Worm (Caenorhabditis elegans) whole organism, L2 larva: ENCODE results near the gene clec-175.

ENCODE experiments used
- C34F6.9 ChIP-seq: fragments of 150-350 bp; optimal IDR thresholded peaks from 2 replicates; lab custom pipeline; 2014; ENCODE audit warnings: missing biosample characterization, missing genetic modification characterization
- F13H6.1 ChIP-seq: sonication (generic microtip); optimal IDR thresholded peaks from 2 replicates; lab custom pipeline; 2016; ENCODE audit warnings: missing genetic modification characterization, missing compliant biosample characterization
- R02D3.7 ChIP-seq: fragments of 150-350 bp; optimal IDR thresholded peaks from 2 replicates; lab custom pipeline; 2014; ENCODE audit warnings: missing biosample characterization, missing genetic modification characterization
- Y55F3AM.14 ChIP-seq: fragments of 200-800 bp; sonication (Bioruptor generic); optimal IDR thresholded peaks from 2 replicates; lab custom pipeline; 2018; ENCODE audit warnings: mild to moderate bottlenecking, missing genetic modification characterization, missing compliant biosample characterization
- alr-1 ChIP-seq: fragments of 150-350 bp; optimal IDR thresholded peaks from 2 replicates; lab custom pipeline; 2014; ENCODE audit warnings: missing biosample characterization, missing genetic modification characterization
- ama-1 ChIP-seq: fragments of 150-350 bp; optimal IDR thresholded peaks from 2 replicates; lab custom pipeline; 2018; ENCODE audit warnings: inconsistent platforms
- blmp-1 ChIP-seq: sonication (generic microtip); optimal IDR thresholded peaks from 2 replicates; lab custom pipeline; 2017; ENCODE audit warnings: missing genetic modification characterization, mild to moderate bottlenecking, missing compliant biosample characterization, antibody characterized with exemption, moderate library complexity; ENCODE audit not compliant: insufficient read depth
- ceh-16 ChIP-seq: fragments of 150-350 bp; optimal IDR thresholded peaks from 2 replicates; lab custom pipeline; 2014; ENCODE audit warnings: missing biosample characterization, missing genetic modification characterization
- crh-2 ChIP-seq: sonication (generic microtip); optimal IDR thresholded peaks from 2 replicates; lab custom pipeline; 2017; ENCODE audit warnings: missing biosample characterization, missing genetic modification characterization
- egl-27 ChIP-seq: sonication (generic microtip); optimal IDR thresholded peaks from 3 replicates; lab custom pipeline; 2017; ENCODE audit warnings: missing biosample characterization, missing genetic modification reagents, missing genetic modification characterization
- elt-1 ChIP-seq: fragments of 150-350 bp; optimal IDR thresholded peaks from 2 replicates; lab custom pipeline; 2014; ENCODE audit warnings: missing biosample characterization, missing genetic modification characterization
- fos-1 ChIP-seq: fragments of 150-350 bp; optimal IDR thresholded peaks from 2 replicates; lab custom pipeline; 2014; ENCODE audit warnings: missing biosample characterization, missing genetic modification characterization
- gmeb-1 ChIP-seq: fragments of 150-350 bp; optimal IDR thresholded peaks from 2 replicates; lab custom pipeline; 2014; ENCODE audit warnings: missing biosample characterization, missing genetic modification characterization
- lin-11 ChIP-seq: fragments of 150-350 bp; sonication (generic microtip); optimal IDR thresholded peaks from 2 replicates; lab custom pipeline; 2014; ENCODE audit warnings: missing biosample characterization, missing genetic modification characterization, inconsistent platforms, mixed read lengths
- lin-13 ChIP-seq: fragments of 150-350 bp; optimal IDR thresholded peaks from 2 replicates; lab custom pipeline; 2014; ENCODE audit warnings: missing biosample characterization, missing genetic modification reagents, missing genetic modification characterization
- lin-39 ChIP-seq: fragments of 150-350 bp; optimal IDR thresholded peaks from 2 replicates; lab custom pipeline; 2014; ENCODE audit warnings: missing biosample characterization, missing genetic modification reagents, missing genetic modification characterization
- lsy-2 ChIP-seq, 2 experiments: fragments of 150-350 bp in 1 of 2; sonication (generic microtip) in 1 of 2; optimal IDR thresholded peaks; 2 replicates each; lab custom pipeline; 2014 to 2017; ENCODE audit warnings: missing biosample characterization in 2 of 2, missing genetic modification characterization in 2 of 2
- mab-5 ChIP-seq: fragments of 150-350 bp; optimal IDR thresholded peaks from 2 replicates; lab custom pipeline; 2014; ENCODE audit warnings: missing biosample characterization, missing genetic modification characterization
- mdl-1 ChIP-seq, 2 experiments: fragments of 150-350 bp in 1 of 2; sonication (generic microtip) in 1 of 2; optimal IDR thresholded peaks; 2 replicates each; lab custom pipeline; 2017; ENCODE audit warnings: missing biosample characterization in 2 of 2, missing genetic modification characterization in 2 of 2
- nhr-10 ChIP-seq: sonication (generic microtip); optimal IDR thresholded peaks from 2 replicates; lab custom pipeline; 2017; ENCODE audit warnings: missing biosample characterization, missing genetic modification characterization
- nhr-11 ChIP-seq: fragments of 150-350 bp; optimal IDR thresholded peaks from 2 replicates; lab custom pipeline; 2014; ENCODE audit warnings: missing biosample characterization, missing genetic modification characterization
- nhr-12 ChIP-seq: fragments of 150-350 bp; optimal IDR thresholded peaks from 2 replicates; lab custom pipeline; 2014; ENCODE audit warnings: missing biosample characterization, missing genetic modification characterization
- nhr-129 ChIP-seq: fragments of 150-350 bp; optimal IDR thresholded peaks from 2 replicates; lab custom pipeline; 2014; ENCODE audit warnings: missing biosample characterization, missing genetic modification characterization
- nhr-21 ChIP-seq: fragments of 150-350 bp; optimal IDR thresholded peaks from 2 replicates; lab custom pipeline; 2014; ENCODE audit warnings: missing biosample characterization, missing genetic modification characterization
- nhr-237 ChIP-seq: fragments of 150-350 bp; optimal IDR thresholded peaks from 2 replicates; lab custom pipeline; 2014; ENCODE audit warnings: missing biosample characterization, missing genetic modification characterization
- nhr-25 ChIP-seq: fragments of 150-350 bp; sonication (generic microtip); optimal IDR thresholded peaks from 3 replicates; lab custom pipeline; 2014; ENCODE audit warnings: missing biosample characterization, missing genetic modification characterization
- nhr-6 ChIP-seq: fragments of 150-350 bp; optimal IDR thresholded peaks from 2 replicates; lab custom pipeline; 2014; ENCODE audit warnings: missing biosample characterization, missing genetic modification characterization
- nhr-77 ChIP-seq: fragments of 150-350 bp; optimal IDR thresholded peaks from 2 replicates; lab custom pipeline; 2014; ENCODE audit warnings: missing biosample characterization, missing genetic modification characterization
- peb-1 ChIP-seq: fragments of 150-350 bp; optimal IDR thresholded peaks from 2 replicates; lab custom pipeline; 2014; ENCODE audit warnings: missing biosample characterization, missing genetic modification characterization
- sem-4 ChIP-seq: fragments of 150-350 bp; optimal IDR thresholded peaks from 2 replicates; lab custom pipeline; 2014; ENCODE audit warnings: missing biosample characterization, missing genetic modification reagents, missing genetic modification characterization
- skn-1 ChIP-seq: sonication (generic microtip); optimal IDR thresholded peaks from 2 replicates; lab custom pipeline; 2017; ENCODE audit warnings: missing biosample characterization, missing genetic modification characterization
- sma-3 ChIP-seq: sonication (generic microtip); optimal IDR thresholded peaks from 2 replicates; lab custom pipeline; 2016; ENCODE audit warnings: missing genetic modification reagents, missing genetic modification characterization, missing compliant biosample characterization
- sma-9 ChIP-seq, 2 experiments: fragments of 150-350 bp in 1 of 2; sonication (generic microtip) in 1 of 2; optimal IDR thresholded peaks; 2 replicates each; lab custom pipeline; 2014 to 2016; ENCODE audit warnings: missing genetic modification characterization in 2 of 2, mild to moderate bottlenecking in 1 of 2, missing biosample characterization in 1 of 2, missing compliant biosample characterization in 1 of 2, missing genetic modification reagents in 1 of 2, moderate library complexity in 1 of 2
- snpc-4 ChIP-seq: fragments of 150-350 bp; optimal IDR thresholded peaks from 2 replicates; lab custom pipeline; 2014; ENCODE audit warnings: missing biosample characterization, missing genetic modification characterization
- unc-39 ChIP-seq: fragments of 150-350 bp; optimal IDR thresholded peaks from 2 replicates; lab custom pipeline; 2014; ENCODE audit warnings: missing biosample characterization, missing genetic modification characterization
- unc-55 ChIP-seq: fragments of 150-350 bp; sonication (generic microtip); optimal IDR thresholded peaks from 3 replicates; lab custom pipeline; 2014; ENCODE audit warnings: missing biosample characterization, missing genetic modification reagents, missing genetic modification characterization
- unc-62 ChIP-seq: fragments of 150-350 bp; optimal IDR thresholded peaks from 2 replicates; lab custom pipeline; 2014; ENCODE audit warnings: missing biosample characterization, missing genetic modification reagents, missing genetic modification characterization
- ztf-1 ChIP-seq: fragments of 200-800 bp; sonication (Bioruptor generic); conservative IDR thresholded peaks from 2 replicates; pipeline ENCODE4 v1.3.6; 2022; ENCODE audit warnings: missing genetic modification characterization, missing compliant biosample characterization
- ztf-11 ChIP-seq: sonication (generic microtip); optimal IDR thresholded peaks from 2 replicates; lab custom pipeline; 2017; ENCODE audit warnings: missing biosample characterization, missing genetic modification characterization
- ztf-4 ChIP-seq: fragments of 150-350 bp; optimal IDR thresholded peaks from 2 replicates; lab custom pipeline; 2014; ENCODE audit warnings: missing biosample characterization, missing genetic modification characterization

The clec-175 gene

DNA sequence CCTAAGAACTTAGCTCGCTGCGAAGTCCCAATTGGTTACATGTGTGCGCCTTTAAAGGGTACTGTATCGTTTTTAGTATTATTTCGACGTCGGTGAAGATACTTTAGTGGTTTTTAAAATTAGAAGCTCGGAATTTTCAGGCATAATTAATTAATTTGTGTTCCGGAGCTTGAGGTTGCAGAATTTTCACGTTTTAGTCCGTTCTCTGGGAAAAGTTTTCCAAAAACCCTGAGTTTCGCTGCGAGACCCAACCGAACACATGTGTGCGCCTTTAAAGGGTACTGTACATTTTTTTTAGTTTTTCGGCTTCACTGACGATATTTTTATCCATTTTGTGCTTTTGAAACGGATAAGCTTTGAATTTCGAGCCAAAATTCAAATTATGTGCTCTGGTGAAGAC, 28.6 kb upstream of the clec-175 start:
- TF ChIP-seq elt-1 (tag; lab: Kevin White, UChicago) (no peak), ceh-16 (tag; lab: Kevin White, UChicago) (no peak), nhr-11 (tag; lab: Kevin White, UChicago) (no peak), fos-1 (tag; lab: Kevin White, UChicago) (no peak), unc-62 (GFP tag; lab: Kevin White, UChicago) (no peak)

DNA sequence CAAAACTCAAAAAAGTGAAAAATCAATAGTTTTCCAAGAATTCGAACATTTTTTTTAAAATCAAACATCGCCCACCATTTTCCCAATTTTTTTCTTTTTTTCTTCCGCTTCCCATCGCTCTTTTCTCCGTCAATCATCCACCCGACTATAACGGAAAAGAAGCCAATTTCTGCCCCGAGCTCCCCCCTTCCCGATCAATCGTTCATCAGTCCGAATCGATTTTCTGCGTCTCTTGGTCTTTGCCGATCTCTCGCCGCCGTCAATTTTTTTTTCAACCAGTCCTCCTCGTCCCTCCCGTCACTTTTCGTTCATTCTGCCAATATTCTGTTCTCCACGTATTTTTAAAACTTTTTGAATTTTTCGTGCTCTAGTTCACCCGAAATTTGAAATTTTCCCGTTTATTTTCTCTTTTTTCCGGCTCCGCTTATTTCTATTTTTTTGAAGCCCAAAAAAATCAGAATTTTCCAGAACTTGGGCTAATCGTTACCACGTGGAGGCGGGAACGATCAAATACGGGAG, 28.1 kb upstream of the clec-175 start, which contains the start of gene ell-1:
Gene ell-1 (plus strand): TSS at position 469 of the 519 bp plus-strand sequence.
- no peak for TF ChIP-seq snpc-4 (tag; lab: Kevin White, UChicago)
- no peak for TF ChIP-seq nhr-129 (tag; lab: Kevin White, UChicago)
- TF ChIP-seq ztf-1 (GFP tag; lab: Robert Waterston, UW) = no peak
- TF ChIP-seq R02D3.7 (tag; lab: Kevin White, UChicago) = no peak
- no peak for TF ChIP-seq sma-9 (GFP tag; optimal IDR thresholded peaks at IDR 0.05; lab: Kevin White, UChicago)
- TF ChIP-seq sma-9 (tag; optimal IDR thresholded peaks at IDR 0.05; lab: Kevin White, UChicago) = no peak
- no peak for TF ChIP-seq nhr-6 (tag; lab: Kevin White, UChicago)
- no peak for TF ChIP-seq lin-39 (tag; lab: Kevin White, UChicago)
- no peak for TF ChIP-seq C34F6.9
- TF ChIP-seq unc-39 (tag; lab: Kevin White, UChicago) = no peak
- TF ChIP-seq peb-1 (tag; lab: Kevin White, UChicago) = no peak
- no peak for TF ChIP-seq lin-11
- TF ChIP-seq ceh-16 (tag; lab: Kevin White, UChicago) = no peak
- no peak for TF ChIP-seq nhr-237 (tag; lab: Kevin White, UChicago)
- TF ChIP-seq nhr-11 (tag; lab: Kevin White, UChicago) = no peak
- TF ChIP-seq nhr-10 (tag; lab: Kevin White, UChicago) = no peak
- TF ChIP-seq skn-1 (tag; lab: Kevin White, UChicago) = no peak
- TF ChIP-seq blmp-1 (tag; lab: Kevin White, UChicago) = no peak
- no peak for TF ChIP-seq unc-55
- TF ChIP-seq ama-1 = no peak
- TF ChIP-seq, all 48 proteins: peak for 0

DNA sequence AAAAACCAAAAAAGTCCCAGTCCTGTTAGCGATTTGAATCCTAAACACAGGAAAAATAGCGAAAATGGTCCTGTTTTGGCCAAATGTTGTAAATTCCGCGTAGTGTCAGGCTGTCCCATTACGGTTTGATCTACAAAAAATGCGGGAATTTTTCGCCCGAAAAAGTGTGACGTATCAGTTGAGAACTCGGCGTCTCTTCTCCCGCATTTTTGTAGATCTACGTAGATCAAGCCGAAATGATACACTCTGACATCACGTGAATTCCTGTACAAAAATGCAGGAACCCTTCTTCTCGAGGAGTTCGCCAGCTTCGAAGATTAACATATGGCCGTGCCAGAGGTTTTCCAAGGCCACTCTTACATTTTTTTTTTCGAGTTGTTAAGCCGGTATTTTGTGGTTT, 26.6 kb upstream of the clec-175 start:
- TF ChIP-seq F13H6.1 (tag; lab: Kevin White, UChicago) (no peak), ztf-11 (tag; lab: Kevin White, UChicago) (no peak), lin-11 (no peak), elt-1 (tag; lab: Kevin White, UChicago) (no peak), lin-13 (GFP tag; lab: Kevin White, UChicago) (no peak), Y55F3AM.14 (GFP tag; lab: Kevin White, UChicago) (no peak), fos-1 (tag; lab: Kevin White, UChicago) (no peak), blmp-1 (tag; lab: Kevin White, UChicago) (no peak), mdl-1 (tag; optimal IDR thresholded peaks at IDR 0.05; lab: Kevin White, UChicago) (no peak), nhr-11 (tag; lab: Kevin White, UChicago) (no peak), crh-2 (tag; lab: Kevin White, UChicago) (no peak), nhr-10 (tag; lab: Kevin White, UChicago) (no peak), unc-55 (no peak), alr-1 (tag; lab: Kevin White, UChicago) (no peak), sem-4 (tag; lab: Kevin White, UChicago) (no peak), ama-1 (no peak), nhr-12 (no peak), unc-39 (tag; lab: Kevin White, UChicago) (no peak)

DNA sequence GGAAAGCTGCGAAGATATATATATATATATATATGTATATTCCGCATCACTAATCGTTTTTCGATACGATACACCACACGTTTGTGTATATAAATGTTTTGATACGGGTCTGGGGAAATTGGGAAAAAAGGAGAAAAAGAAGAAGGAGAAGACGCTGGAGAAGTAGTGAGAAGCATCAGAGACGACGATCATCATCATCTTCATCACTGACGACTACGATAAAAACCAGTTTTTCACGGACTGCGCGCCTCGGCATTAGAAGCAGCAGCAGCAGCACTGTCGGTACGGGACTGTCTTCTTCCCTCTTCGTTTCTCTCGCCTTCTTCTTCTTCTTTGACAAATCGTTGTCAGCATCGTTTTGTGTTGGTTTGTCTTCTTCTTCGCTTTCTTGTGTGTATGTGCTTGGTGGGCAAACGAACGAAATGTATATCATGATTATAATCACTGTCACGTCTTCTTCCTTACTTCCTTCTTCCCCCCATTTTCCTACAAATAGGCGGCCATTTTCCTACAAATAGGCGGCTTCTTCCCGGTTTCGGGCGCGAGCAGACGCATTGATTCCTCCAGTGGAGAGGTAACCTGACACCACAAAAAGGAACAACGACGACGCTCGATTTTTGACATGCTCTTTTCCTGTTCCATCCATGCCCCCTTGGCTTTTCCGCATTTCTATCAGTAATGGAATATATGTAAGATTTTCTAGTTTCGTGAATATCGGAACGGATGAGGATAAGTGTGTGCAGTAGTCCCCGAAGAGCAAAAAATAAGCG, 25.9 kb upstream of the clec-175 start:
- TF ChIP-seq alr-1 (tag; lab: Kevin White, UChicago) (no peak), peb-1 (tag; lab: Kevin White, UChicago) (no peak), snpc-4 (tag; lab: Kevin White, UChicago) (no peak), gmeb-1 (tag; lab: Kevin White, UChicago) (no peak), ztf-4 (tag; lab: Kevin White, UChicago) (no peak), fos-1 (tag; lab: Kevin White, UChicago) (peak; percentile 34), lin-13 (GFP tag; lab: Kevin White, UChicago) (no peak), ama-1 (no peak), unc-39 (tag; lab: Kevin White, UChicago) (no peak), sma-3 (GFP tag; lab: Kevin White, UChicago) (peak; percentile 9), egl-27 (no peak), mab-5 (tag; lab: Kevin White, UChicago) (no peak), ceh-16 (tag; lab: Kevin White, UChicago) (no peak), elt-1 (tag; lab: Kevin White, UChicago) (no peak), blmp-1 (tag; lab: Kevin White, UChicago) (peak; percentile 59), nhr-25 (tag; lab: Kevin White, UChicago) (peak; percentile 51), nhr-77 (tag; lab: Kevin White, UChicago) (no peak), nhr-21 (tag; lab: Kevin White, UChicago) (peak; percentile 38), Y55F3AM.14 (GFP tag; lab: Kevin White, UChicago) (no peak), lsy-2 (tag; optimal IDR thresholded peaks at IDR 0.05; lab: Kevin White, UChicago) (no peak)
